Worm (Caenorhabditis elegans) whole organism, L3 larva: ENCODE data around the gene T24E12.6.

Experiments
- elt-3 ChIP-seq, 3 experiments: fragments of 150-350 bp in 1 of 3; sonication (generic microtip) in 2 of 3; optimal IDR thresholded peaks; 2 replicates in 2 of 3; 4 replicates in 1 of 3; lab custom pipeline; 2014 to 2017; ENCODE audit warnings: missing biosample characterization in 3 of 3, missing genetic modification characterization in 3 of 3
- lin-15B ChIP-seq: fragments of 150-350 bp; optimal IDR thresholded peaks from 2 replicates; lab custom pipeline; 2014; ENCODE audit warnings: missing biosample characterization, missing genetic modification characterization

DNA sequence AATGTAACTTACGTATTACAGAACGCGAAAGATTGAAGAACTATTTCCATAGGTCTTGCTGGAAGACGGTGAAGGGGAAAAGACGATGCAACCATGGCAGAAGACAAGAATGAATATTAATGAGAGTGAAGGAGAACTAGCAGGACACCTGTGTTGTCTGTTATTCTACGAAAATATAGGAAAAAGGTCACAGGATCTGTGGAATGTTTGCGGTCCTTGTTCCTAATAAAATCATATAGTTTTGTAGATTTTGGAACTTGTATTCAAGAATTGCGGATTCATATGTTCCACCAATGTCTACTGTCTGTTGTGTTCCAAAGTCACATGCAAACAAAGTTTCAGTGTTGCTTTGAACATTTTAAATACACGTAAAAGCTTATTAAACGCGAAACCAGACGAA, 9.3 kb downstream of the T24E12.6 start, which contains the start of gene sdz-11:
- no peak for TF ChIP-seq elt-3 (tag; optimal IDR thresholded peaks at IDR 0.05; lab: Kevin White, UChicago)
- no peak for TF ChIP-seq lin-15B (tag; lab: Kevin White, UChicago)
